Fruit fly (Drosophila melanogaster) S2 (cell line): Measurements from ENCODE around the gene mtgo.

Experiments
- CG8478 ChIP-seq: fragments of >200 bp; optimal IDR thresholded peaks from 2 replicates; lab custom pipeline; 2018
- CTCF ChIP-seq, 2 experiments: fragments of >200 bp; optimal IDR thresholded peaks; 2 replicates each; lab custom pipeline; 2018

The mtgo gene

DNA sequence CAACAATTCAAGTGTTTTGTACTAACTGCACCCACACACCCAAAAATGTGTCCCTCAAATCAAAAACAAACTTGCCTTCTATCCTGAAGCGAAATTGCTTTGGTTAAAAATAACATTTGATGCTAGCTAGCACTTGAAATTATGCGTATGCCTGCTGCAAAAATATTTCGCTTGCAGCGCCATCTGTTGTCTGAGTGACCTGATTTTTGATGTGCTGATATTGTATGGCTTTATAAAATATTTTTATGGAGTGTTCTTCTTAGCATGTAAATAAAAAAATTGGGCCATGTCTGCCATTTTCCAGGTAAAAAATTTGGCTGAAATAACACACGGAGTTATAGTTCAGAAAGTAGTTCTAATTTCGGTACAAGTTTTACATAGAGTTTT is 53.9 kb downstream of the mtgo start:
- TF ChIP-seq CTCF (optimal IDR thresholded peaks at IDR 0.05; lab: Kevin White, UChicago), result peak; percentile 48 to 68
- TF ChIP-seq CG8478 (lab: Kevin White, UChicago), result no peak

DNA sequence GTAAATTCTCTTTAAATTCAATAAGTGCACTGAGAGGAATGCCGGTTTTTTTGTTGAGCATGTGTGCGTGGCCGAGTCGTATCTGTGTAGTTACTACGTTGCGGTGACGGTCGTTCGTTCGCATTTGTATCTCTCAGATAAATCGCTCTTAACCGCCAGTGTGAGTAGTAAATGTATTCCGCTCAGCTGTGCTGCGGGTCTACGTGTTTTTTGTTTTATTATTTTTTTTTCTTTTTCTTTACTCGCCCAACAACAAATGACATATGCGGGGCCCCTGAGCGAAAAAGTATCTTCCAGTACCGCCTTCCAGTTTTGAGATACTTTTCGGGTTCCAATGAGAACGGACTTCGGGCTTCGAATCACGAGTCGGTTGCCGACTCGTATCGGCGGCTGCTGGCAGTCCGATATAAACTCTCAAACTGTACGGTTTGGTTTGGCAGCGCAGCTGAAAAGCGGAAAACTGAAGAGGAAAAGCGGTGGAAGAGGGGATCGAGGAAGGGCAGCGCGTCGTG is 56.8 kb downstream of the mtgo start:
- TF ChIP-seq CG8478 (lab: Kevin White, UChicago), result no peak
- TF ChIP-seq CTCF (optimal IDR thresholded peaks at IDR 0.05; lab: Kevin White, UChicago), result peak in 1 of 2 experiments; percentile 3

DNA sequence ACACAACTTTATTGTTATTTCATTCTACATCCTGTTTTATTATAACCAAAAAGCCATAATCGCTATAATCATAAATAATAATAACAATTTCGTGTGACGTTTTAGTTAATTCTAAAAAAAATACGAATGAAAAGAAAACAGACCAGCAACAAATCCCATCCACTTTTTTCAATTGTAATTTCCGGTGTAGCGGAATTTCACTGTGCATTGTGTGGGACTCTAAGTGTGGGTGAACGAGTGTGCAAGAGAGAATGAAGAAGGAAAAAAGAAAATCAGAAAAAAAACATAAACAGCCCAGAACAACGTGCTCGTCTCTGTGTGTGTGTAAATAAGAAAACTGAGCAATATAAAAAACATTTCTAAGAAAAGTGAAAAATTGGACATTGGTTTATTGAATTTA is 57.5 kb downstream of the mtgo start:
- TF ChIP-seq CG8478 (lab: Kevin White, UChicago) (no peak), CTCF (optimal IDR thresholded peaks at IDR 0.05; lab: Kevin White, UChicago) (no peak)

DNA sequence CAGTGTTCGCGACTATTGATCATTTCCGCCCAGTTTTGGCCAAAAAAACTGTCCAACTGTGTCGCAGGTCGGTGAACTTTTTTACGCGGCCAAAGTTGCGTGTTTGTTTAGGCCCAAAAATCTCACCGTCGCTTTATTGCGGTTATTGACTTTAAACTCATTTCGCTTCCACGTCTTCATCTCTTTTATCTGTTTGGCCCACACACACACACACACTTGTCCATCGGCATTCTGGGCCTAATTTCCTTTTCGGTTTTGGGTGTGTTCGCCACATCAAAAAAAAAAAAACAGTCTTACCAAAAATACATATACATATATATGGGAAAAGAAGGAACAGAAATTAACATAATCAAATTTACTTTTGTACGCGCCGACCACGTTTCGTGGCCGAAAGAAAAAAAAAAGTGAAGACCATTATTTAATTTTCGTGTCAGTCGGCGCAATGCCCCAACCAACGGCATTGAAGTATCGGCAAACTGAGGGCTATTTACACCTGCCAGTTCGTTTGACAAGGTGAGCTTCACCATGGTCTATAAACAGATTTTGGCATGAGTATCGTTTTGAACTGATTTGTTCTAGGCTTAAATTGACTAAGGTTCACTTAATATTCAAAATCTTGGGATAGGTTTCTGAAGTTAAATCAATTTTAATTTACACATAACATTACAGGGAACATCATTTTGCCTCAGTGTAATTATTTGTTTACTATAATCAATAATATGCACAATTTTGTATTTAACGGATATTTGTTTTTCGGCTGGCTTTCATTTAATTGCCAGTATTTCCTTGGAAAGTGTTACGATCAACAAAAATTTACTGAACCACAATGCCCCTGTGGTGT is 60.4 kb downstream of the mtgo start, which contains the start of gene CG31815:
Gene CG31815 (plus strand): TSS at position 791 of the 841 bp plus-strand sequence.
- no peak for TF ChIP-seq CTCF (optimal IDR thresholded peaks at IDR 0.05; lab: Kevin White, UChicago)
- no peak for TF ChIP-seq CG8478 (lab: Kevin White, UChicago)

DNA sequence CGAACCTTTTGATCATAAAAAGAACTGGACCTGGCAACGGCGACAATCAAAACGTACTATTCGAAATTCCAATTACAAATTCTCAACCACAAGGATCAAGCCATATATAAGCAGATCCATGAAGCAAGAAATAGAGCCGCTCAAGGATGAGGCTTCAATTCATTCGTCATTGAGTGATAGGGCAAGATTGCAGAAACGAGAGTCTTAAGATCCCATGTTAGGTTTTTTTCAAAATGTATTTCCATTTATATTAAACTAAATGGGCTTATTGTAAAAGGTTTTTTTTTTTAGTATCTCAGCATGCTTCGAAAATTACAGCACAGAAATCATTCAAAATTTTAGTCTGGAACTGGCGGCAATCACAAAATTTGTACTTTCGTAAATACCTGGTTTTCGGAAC is 62.3 kb downstream of the mtgo start, which contains the start of gene CG4631:
Gene CG4631 (plus strand): TSS at position 301 of the 400 bp plus-strand sequence.
- TF ChIP-seq CTCF (optimal IDR thresholded peaks at IDR 0.05; lab: Kevin White, UChicago), result no peak
- TF ChIP-seq CG8478 (lab: Kevin White, UChicago), result no peak

DNA sequence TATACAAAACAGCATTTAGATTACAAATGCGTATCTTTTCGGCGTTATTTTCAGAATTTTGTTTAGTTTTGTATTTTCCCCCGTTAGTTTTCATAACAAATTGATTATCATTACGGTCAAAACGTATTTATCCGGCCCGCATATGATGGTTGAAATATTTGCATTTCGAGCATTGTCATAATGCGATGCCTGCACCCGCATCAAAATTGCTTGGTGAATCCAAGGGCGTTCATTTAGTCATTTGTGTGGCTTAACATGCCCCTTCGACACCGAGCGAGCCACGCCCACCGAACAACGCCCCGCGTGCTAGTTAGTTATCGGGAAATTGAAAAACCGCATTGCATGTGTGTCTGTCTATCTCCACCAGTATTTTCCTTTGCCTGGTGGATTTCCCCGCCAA is 71.5 kb downstream of the mtgo start:
- TF ChIP-seq CG8478 (lab: Kevin White, UChicago) (no peak), CTCF (optimal IDR thresholded peaks at IDR 0.05; lab: Kevin White, UChicago) (no peak)

DNA sequence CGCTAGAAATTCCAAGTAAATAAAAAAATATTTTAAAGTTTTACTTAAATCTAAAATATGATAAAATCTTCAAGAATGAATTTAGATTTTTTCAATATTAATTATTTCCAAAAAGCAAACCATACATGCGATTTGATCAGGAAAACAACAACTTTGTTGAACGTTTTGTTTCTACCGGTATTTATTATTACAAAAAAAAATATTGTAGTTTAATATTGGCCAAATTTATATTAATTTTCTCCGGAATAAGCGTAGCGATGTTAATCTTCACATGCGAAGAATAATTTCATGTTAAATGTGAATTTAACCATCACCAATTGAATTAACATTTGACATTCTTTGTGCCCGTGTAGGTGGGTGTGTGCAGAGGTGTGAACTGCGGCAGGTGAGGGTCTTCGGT is 74.1 kb downstream of the mtgo start:
- no peak for TF ChIP-seq CG8478 (lab: Kevin White, UChicago)
- no peak for TF ChIP-seq CTCF (optimal IDR thresholded peaks at IDR 0.05; lab: Kevin White, UChicago)

DNA sequence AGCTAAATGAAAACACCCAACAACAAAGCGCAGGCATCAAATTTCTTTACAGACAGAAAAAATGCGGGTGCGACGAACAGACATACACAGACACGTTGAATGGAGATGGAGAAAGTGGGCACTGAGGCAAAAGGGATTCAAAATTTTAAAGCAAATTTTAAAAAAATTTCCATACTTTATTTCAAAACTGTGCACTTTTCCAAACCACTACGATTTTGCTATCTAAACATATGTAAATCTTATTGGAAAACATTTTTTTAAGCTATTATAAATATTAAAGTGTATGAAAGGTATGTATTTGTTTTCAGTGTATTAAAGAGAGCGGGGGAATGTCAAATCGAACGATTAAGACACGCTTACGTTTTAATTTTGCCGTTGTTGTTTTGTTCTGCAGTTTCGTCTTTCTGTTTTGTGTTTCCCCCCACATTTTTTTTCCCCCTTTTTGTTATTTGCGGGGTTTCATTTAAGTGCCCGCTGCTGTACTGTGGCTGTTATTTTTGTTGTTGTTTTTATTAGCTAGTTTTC is 75.6 kb downstream of the mtgo start:
- TF ChIP-seq CTCF (optimal IDR thresholded peaks at IDR 0.05; lab: Kevin White, UChicago) (no peak), CG8478 (lab: Kevin White, UChicago) (no peak)

DNA sequence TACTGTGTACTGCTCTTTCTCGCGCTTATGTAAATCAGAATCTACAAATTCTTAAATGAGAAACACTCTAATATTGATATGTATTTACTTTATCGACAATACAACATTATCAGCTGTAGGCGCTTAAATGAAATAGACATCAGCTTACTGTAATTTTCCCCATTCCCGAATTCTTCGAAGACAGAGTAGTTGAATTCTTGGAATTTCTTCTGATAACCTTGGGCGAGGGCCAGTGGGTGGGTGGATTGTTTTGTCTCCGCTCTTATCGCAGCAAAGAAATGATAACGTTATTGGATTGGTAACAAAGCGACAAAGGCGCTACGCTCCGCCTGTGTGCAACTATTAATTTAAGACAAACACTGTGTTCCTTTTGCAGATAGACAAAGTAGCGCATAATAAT is 76.6 kb downstream of the mtgo start:
- TF ChIP-seq CTCF (optimal IDR thresholded peaks at IDR 0.05; lab: Kevin White, UChicago), result no peak
- no peak for TF ChIP-seq CG8478 (lab: Kevin White, UChicago)

DNA sequence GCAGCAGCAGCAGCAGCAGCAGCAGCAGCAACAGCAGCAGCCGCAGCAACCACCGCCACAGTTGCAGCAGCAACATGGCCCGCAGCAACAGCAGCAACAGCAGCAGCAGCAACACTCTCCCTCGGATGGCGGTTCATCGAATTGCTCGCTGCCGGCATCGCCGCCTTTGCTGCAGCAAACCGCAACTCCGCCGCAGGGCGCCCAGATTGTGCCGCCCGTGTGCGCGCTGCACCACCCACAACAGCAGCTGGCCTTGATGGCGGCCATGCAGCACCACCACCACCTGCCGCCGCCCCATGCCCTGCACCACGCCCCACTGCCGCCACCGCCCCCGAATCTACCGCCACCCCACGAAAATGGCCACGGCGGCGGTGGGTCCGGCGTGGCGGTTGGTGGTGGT is 77.3 kb downstream of the mtgo start:
- no peak for TF ChIP-seq CG8478 (lab: Kevin White, UChicago)
- no peak for TF ChIP-seq CTCF (optimal IDR thresholded peaks at IDR 0.05; lab: Kevin White, UChicago)

DNA sequence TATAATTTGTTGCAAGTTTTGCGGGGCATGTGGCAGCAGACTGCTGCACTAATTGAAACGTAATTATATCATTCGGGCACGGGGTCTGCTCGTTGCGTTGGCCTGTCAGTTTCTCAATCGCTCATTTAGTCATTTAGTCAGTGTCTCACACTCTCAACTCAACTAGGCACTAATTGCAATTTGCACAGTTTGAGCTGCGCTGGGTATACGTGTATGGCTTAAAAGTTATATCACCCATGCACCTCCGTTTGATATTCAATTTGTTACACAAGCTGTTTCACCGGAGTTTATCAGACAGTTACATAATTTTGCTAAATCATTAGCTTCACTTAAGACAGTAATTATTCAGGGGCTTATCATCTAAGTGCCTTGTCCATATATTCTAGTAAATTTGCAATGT is 83.1 kb downstream of the mtgo start:
- no peak for TF ChIP-seq CG8478 (lab: Kevin White, UChicago)
- no peak for TF ChIP-seq CTCF (optimal IDR thresholded peaks at IDR 0.05; lab: Kevin White, UChicago)

DNA sequence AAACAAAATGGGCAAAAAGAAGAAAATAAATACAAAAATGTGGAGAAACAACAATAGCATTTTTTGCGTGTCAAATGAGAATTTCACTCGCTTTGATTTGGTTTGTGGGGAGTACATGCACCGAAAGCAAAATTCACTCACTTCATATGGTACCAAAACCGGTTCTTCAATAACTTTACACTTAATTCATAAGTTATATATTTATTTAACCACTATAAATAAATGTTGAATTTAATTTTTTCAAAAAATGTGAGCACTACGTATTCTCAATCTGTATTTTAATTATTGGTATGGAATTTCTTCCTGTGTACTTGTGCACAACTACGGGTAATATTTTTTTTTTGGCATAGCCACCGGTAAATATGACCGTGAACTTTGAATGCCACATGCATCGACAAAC is 84.4 kb downstream of the mtgo start:
- no peak for TF ChIP-seq CTCF (optimal IDR thresholded peaks at IDR 0.05; lab: Kevin White, UChicago)
- TF ChIP-seq CG8478 (lab: Kevin White, UChicago), result no peak

DNA sequence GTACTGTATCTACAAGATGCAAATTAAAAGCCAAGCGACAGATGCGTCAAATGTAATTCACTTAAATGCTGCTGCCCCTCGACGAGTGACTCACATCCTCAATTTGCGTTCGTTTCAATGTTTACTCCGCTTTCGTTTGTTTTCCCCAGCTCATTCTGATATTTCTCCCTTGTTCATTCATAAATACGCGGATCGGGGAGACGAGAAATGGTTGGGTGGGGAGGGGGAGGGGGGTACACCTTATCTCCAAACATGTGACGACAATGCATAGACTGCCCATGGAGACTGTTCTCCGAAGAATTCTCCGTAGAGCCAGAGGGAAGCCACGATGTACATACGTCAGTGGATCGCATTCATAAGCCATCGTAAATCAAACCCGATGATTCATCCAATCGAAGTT is 92.5 kb downstream of the mtgo start:
- TF ChIP-seq CTCF (optimal IDR thresholded peaks at IDR 0.05; lab: Kevin White, UChicago), result no peak
- no peak for TF ChIP-seq CG8478 (lab: Kevin White, UChicago)

DNA sequence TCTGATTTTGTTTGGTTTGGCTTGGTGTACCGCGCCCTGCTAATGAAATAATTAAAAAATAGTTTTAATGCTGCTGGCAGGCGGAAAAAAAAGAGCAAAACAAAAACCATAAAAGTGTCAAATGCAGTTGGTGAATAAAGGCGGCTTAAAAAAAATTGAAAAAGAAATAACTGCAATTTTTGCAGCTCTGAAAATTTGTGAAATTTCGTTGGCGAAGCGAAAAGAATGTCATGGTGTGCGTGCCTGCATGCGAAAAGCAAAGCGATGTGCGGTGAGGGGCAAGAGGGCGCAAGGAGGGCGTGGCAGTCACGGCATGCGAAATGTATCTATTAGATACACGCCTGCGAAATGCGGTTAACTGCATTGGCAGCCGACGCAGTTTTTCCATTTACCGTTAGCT is 93.5 kb downstream of the mtgo start:
- TF ChIP-seq CTCF (optimal IDR thresholded peaks at IDR 0.05; lab: Kevin White, UChicago) (no peak), CG8478 (lab: Kevin White, UChicago) (no peak)

DNA sequence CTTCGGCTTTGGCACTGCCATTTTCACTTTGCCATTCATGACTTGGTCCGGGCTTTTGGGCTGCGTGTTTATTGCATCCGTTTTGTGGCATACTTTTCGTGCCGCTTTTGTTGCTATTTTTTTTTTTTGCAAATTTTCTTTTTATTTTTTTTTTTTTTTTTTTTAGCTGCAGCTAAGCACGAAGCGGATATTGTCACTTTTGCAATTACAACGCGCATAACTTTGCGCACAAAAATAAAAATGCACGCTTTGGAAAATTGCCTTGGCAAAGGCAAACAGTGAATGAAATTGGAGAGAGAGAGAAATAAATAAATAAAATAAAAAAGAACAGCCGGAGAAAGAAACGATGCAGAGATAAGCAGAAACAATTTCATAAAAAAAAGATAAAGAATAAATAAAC is 96.0 kb downstream of the mtgo start:
- TF ChIP-seq CTCF (optimal IDR thresholded peaks at IDR 0.05; lab: Kevin White, UChicago) (no peak), CG8478 (lab: Kevin White, UChicago) (no peak)
